Worm (Caenorhabditis elegans) whole organism, early embryonic: ENCODE data around the gene C18E9.5.

Experiments used
- B0310.2 ChIP-seq: sonication (generic microtip); optimal IDR thresholded peaks from 2 replicates; lab custom pipeline; 2016; ENCODE audit warnings: mild to moderate bottlenecking, missing genetic modification characterization, missing compliant biosample characterization
- F13C5.2 ChIP-seq: sonication (generic microtip); optimal IDR thresholded peaks from 2 replicates; lab custom pipeline; 2017; ENCODE audit warnings: mild to moderate bottlenecking, missing genetic modification characterization, inconsistent platforms, missing compliant biosample characterization
- aly-1 ChIP-seq: sonication (generic microtip); optimal IDR thresholded peaks from 2 replicates; lab custom pipeline; 2016; ENCODE audit warnings: missing genetic modification characterization, missing compliant biosample characterization
- ama-1 ChIP-seq: fragments of 150-350 bp; optimal IDR thresholded peaks from 2 replicates; lab custom pipeline; 2014
- ceh-13 ChIP-seq: fragments of 200-800 bp; sonication (Bioruptor generic); optimal IDR thresholded peaks from 2 replicates; lab custom pipeline; 2018; ENCODE audit warnings: mild to moderate bottlenecking, missing genetic modification characterization, missing compliant biosample characterization
- ceh-36 ChIP-seq: sonication (generic microtip); optimal IDR thresholded peaks from 2 replicates; lab custom pipeline; 2016; ENCODE audit warnings: missing genetic modification characterization, inconsistent platforms, missing compliant biosample characterization
- ets-7 ChIP-seq: sonication (generic microtip); optimal IDR thresholded peaks from 2 replicates; lab custom pipeline; 2016; ENCODE audit warnings: missing genotype, missing genetic modification characterization, missing compliant biosample characterization
- flt-1 ChIP-seq: fragments of 200-800 bp; sonication (Bioruptor generic); IDR thresholded peaks from 2 replicates; pipeline ENCODE4 v1.3.6; 2022; ENCODE audit warnings: missing genetic modification characterization, missing compliant biosample characterization
- hmbx-1 ChIP-seq: sonication (generic microtip); optimal IDR thresholded peaks from 2 replicates; lab custom pipeline; 2016; ENCODE audit warnings: mild to moderate bottlenecking, missing genetic modification characterization, missing compliant biosample characterization
- hmg-4 ChIP-seq: fragments of 200-800 bp; sonication (Bioruptor generic); optimal IDR thresholded peaks from 2 replicates; lab custom pipeline; 2018; ENCODE audit warnings: mild to moderate bottlenecking, missing genetic modification characterization, missing compliant biosample characterization
- hnd-1 ChIP-seq: sonication (generic microtip); optimal IDR thresholded peaks from 2 replicates; lab custom pipeline; 2016; ENCODE audit warnings: missing genetic modification characterization, missing compliant biosample characterization
- pes-1 ChIP-seq: fragments of 200-800 bp; sonication (Bioruptor generic); IDR thresholded peaks from 2 replicates; pipeline ENCODE4 v1.3.6; 2022; ENCODE audit warnings: missing genetic modification reagents, missing genetic modification characterization, missing compliant biosample characterization
- scrt-1 ChIP-seq: fragments of 200-800 bp; sonication (Bioruptor generic); IDR thresholded peaks from 2 replicates; pipeline ENCODE4 v1.3.6; 2022; ENCODE audit warnings: missing genetic modification characterization, missing compliant biosample characterization
- sea-1 ChIP-seq: fragments of 200-800 bp; sonication (Bioruptor generic); conservative IDR thresholded peaks from 2 replicates; pipeline ENCODE4 v1.3.6; 2022; ENCODE audit warnings: missing genetic modification characterization, missing compliant biosample characterization
- tbx-11 ChIP-seq: fragments of 200-800 bp; sonication (Bioruptor generic); IDR thresholded peaks from 2 replicates; pipeline ENCODE4 v1.3.6; 2022; ENCODE audit warnings: missing genetic modification characterization, missing compliant biosample characterization
- tbx-37 ChIP-seq: fragments of 200-800 bp; sonication (Bioruptor generic); conservative IDR thresholded peaks from 2 replicates; pipeline ENCODE4 v1.3.6; 2022; ENCODE audit warnings: missing genetic modification reagents, missing genetic modification characterization, missing compliant biosample characterization
- tra-4 ChIP-seq: sonication (generic microtip); optimal IDR thresholded peaks from 2 replicates; lab custom pipeline; 2017; ENCODE audit warnings: missing genetic modification characterization, missing compliant biosample characterization

Gene C18E9.5

DNA sequence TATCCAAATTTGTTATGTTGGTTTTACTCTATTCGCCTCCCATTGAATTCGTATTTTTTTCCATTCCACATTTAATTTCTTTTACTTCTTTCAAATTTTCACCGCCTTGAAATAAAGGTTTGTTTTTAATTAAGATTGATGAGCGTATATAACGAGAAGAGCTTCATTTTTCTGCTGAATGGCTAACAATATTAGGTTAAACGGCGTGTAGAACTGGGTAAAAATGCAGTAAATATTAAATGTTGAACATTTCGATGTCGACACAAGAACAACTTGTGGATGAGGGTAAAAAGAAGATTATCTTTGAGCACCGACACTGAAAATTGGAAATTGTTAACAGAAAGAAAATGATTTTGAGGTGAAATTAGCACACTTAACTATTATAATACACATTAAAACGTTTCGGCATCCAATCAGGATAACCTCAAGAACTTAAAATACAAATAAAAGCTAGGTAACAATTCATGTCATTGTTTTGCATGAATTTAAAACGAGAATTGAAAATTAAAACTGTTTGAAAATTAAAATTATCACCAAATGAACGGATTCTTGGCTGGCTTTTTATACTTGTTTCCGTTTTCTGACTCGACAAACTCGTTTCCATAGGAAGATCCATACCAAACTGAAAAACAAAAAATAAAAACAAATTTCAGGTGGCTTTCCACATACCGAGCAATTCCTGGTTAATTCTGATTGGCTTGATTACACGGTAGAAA is 30.7 kb upstream of the C18E9.5 start:
- TF ChIP-seq sea-1 (GFP tag; lab: Robert Waterston, UW): no peak
- no peak for TF ChIP-seq hmbx-1 (tag; lab: Kevin White, UChicago)
- no peak for TF ChIP-seq F13C5.2 (tag; lab: Kevin White, UChicago)
- TF ChIP-seq tbx-11 (GFP tag; lab: Robert Waterston, UW): no peak
- no peak for TF ChIP-seq hmg-4
- no peak for TF ChIP-seq ceh-13 (GFP tag; lab: Kevin White, UChicago)
- TF ChIP-seq aly-1 (tag; lab: Kevin White, UChicago): no peak
- TF ChIP-seq ets-7: no peak
- no peak for TF ChIP-seq ceh-36

DNA sequence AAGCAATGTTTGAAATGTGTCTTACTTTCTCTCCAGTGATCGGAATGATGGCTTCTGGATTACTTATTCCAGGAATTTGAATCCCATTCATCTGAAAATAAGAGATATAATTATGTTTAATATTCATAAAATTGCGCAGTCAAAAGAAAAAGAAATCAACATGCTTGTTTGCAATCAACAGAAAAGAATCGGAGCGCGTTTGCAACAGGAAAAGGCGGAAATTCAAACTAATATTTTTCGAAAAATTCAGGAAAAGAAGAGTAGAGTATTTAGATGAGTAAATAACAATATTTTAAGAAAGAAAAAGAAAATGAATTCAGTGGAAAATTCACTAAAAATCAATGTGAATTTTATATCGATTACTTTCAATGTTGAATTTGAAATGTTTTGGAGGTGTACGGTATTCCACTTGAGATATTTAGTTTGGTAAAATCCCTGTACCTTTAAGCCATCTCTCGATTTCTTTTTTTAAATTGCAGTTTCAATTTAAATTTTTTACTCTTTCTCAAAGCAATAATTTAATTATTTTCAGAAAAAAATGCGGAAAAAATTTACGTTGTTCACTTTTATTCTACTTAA is 29.3 kb upstream of the C18E9.5 start, which contains the start of the genes set-17 and T21B10.4:
Gene set-17, minus strand, starts transcription at position 127 of the 579 bp plus-strand sequence.
Gene T21B10.4, plus strand, starts transcription at position 533 of the 579 bp plus-strand sequence.
- TF ChIP-seq hmbx-1 (tag; lab: Kevin White, UChicago): no peak
- TF ChIP-seq tbx-37 (GFP tag; lab: Robert Waterston, UW): no peak
- TF ChIP-seq ceh-13 (GFP tag; lab: Kevin White, UChicago): no peak
- TF ChIP-seq ama-1 (lab: Kevin White, UChicago): no peak
- TF ChIP-seq hmg-4: no peak
- no peak for TF ChIP-seq pes-1 (GFP tag; lab: Robert Waterston, UW)
- no peak for TF ChIP-seq sea-1 (GFP tag; lab: Robert Waterston, UW)
- TF ChIP-seq tbx-11 (GFP tag; lab: Robert Waterston, UW): no peak
- no peak for TF ChIP-seq B0310.2 (tag; lab: Kevin White, UChicago)
- TF ChIP-seq scrt-1: no peak
- no peak for TF ChIP-seq tra-4 (tag; lab: Kevin White, UChicago)
- TF ChIP-seq F13C5.2 (tag; lab: Kevin White, UChicago): no peak
- no peak for TF ChIP-seq ets-7

DNA sequence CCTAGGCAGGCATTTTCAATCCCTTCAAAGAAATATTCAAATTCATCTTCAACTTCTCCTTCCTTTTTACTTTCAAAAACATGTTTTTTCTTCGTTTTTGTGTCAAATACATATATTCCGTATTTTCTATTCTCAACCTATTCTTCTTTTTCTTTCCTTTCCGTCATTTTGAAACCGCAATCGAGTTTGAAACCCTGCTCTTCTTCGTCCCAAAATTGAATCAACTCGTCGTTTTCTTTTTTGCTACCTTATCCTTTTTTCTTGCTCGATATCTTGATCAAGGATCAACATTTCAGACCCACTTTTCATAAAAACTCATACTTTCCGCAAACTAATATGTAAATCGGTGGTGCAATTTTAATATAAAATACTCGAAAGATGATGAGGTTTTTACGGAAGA is 24.6 kb upstream of the C18E9.5 start:
- TF ChIP-seq tbx-11 (GFP tag; lab: Robert Waterston, UW) (no peak), tbx-37 (GFP tag; lab: Robert Waterston, UW) (no peak), ama-1 (lab: Kevin White, UChicago) (no peak), scrt-1 (no peak), aly-1 (tag; lab: Kevin White, UChicago) (no peak), F13C5.2 (tag; lab: Kevin White, UChicago) (no peak), hmbx-1 (tag; lab: Kevin White, UChicago) (no peak), ceh-13 (GFP tag; lab: Kevin White, UChicago) (no peak), ets-7 (no peak), sea-1 (GFP tag; lab: Robert Waterston, UW) (no peak), flt-1 (no peak), pes-1 (GFP tag; lab: Robert Waterston, UW) (no peak), hmg-4 (no peak), B0310.2 (tag; lab: Kevin White, UChicago) (no peak)

DNA sequence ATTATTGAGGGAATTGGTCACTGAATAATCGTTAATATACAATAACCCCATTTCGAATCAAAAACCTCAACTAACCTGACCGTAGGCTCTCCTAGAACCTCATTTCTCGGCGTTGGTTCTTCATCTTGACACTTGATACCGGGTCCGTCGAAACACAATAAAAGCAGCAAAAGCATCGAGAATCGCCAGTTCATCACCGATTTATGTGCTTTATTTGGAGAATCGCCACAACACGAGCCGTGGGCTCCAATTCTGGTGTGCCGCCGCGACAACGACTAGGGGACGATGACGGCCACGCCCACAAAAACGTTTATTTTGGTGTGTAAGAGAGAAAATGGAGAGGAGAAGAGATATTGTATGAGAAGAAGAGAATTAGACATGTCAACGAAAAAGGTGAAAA is 22.4 kb upstream of the C18E9.5 start, which contains the start of gene cutl-15:
Gene cutl-15, minus strand, starts transcription at position 298 of the 400 bp plus-strand sequence.
- TF ChIP-seq tra-4 (tag; lab: Kevin White, UChicago) (no peak), ceh-13 (GFP tag; lab: Kevin White, UChicago) (no peak), hnd-1 (tag; lab: Kevin White, UChicago) (no peak), hmg-4 (no peak), scrt-1 (no peak), hmbx-1 (tag; lab: Kevin White, UChicago) (no peak), ceh-36 (no peak), flt-1 (no peak), tbx-37 (GFP tag; lab: Robert Waterston, UW) (no peak)

DNA sequence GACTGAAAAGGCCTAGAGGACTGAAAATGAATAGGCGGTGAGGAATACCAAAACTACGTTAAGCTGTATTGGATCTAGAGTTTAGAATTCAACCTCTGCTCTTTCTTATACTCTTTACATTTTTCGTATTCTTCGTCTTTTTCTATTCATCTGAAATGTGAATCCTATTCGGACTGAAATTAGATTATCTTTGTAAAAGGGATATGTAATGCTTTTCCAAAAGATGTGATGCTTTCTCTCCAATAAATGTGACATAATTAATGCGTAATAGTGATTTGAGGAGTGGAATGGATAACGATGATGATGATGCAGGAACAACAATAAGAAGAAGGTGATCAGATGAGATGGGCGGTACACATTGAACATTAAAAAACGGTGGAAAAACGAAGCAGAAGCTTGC is 21.1 kb upstream of the C18E9.5 start:
- TF ChIP-seq B0310.2 (tag; lab: Kevin White, UChicago) (no peak), hmg-4 (no peak), ama-1 (lab: Kevin White, UChicago) (no peak), ceh-13 (GFP tag; lab: Kevin White, UChicago) (no peak), F13C5.2 (tag; lab: Kevin White, UChicago) (no peak), ets-7 (no peak), tbx-11 (GFP tag; lab: Robert Waterston, UW) (no peak), aly-1 (tag; lab: Kevin White, UChicago) (no peak), flt-1 (no peak), tbx-37 (GFP tag; lab: Robert Waterston, UW) (no peak), scrt-1 (no peak)

DNA sequence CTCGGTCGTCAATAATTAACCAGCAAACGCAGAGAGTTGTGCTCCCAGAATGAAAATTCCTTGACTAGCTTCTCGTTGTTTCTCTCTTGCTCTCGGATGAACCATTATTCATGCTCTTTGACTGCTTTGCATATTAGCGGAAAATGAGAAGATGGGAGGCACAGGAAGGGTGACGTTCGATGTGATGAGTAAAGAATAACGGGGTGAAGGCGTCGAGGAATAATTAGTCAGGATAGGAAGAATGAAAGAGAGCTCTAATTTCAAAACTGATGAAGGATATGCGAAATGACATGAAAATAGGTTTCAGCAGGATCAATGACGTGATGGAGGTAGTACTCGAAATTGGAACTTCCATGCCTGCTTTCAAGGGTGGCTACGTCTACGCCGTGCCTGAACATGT is 18.5 kb upstream of the C18E9.5 start:
- TF ChIP-seq scrt-1 (no peak), pes-1 (GFP tag; lab: Robert Waterston, UW) (no peak), tra-4 (tag; lab: Kevin White, UChicago) (no peak), ets-7 (no peak)

DNA sequence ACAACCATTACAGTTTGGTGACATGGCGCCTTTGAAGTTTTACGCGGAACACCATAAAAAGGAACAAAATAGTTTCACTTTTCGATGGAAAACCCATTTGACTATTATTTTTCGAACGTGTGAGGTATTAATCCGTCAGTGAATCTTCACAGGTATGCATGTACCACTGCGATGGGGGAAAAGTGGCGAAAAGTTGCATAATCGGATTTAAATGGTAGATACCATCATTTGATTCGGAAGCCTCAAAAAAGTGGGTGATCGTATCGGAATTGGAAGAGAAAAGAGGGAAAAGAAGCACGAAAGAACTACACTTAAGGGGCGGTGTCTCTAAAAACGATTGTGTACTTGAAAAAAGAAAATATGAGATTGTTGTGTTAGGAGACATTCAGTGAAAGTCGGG is 16.1 kb upstream of the C18E9.5 start:
- TF ChIP-seq B0310.2 (tag; lab: Kevin White, UChicago) (no peak), hnd-1 (tag; lab: Kevin White, UChicago) (no peak), ceh-36 (no peak), aly-1 (tag; lab: Kevin White, UChicago) (no peak), hmbx-1 (tag; lab: Kevin White, UChicago) (no peak), sea-1 (GFP tag; lab: Robert Waterston, UW) (no peak), flt-1 (no peak), ets-7 (no peak), ama-1 (lab: Kevin White, UChicago) (no peak), tbx-37 (GFP tag; lab: Robert Waterston, UW) (no peak), F13C5.2 (tag; lab: Kevin White, UChicago) (no peak), hmg-4 (no peak), ceh-13 (GFP tag; lab: Kevin White, UChicago) (no peak), scrt-1 (no peak)
